Fruit fly (Drosophila melanogaster) whole organism, embryonic: ENCODE results near the gene fwd.

Experiments used
- CG13123 ChIP-seq: fragments of 200-800 bp; sonication (Bioruptor generic); optimal IDR thresholded peaks from 2 replicates; lab custom pipeline; 2016; ENCODE audit warnings: missing biosample characterization, missing genetic modification characterization
- CG14441 ChIP-seq: fragments of 200-800 bp; sonication (Bioruptor generic); IDR thresholded peaks from 2 replicates; pipeline ENCODE4 v1.3.6; 2022; ENCODE audit warnings: missing biosample characterization, missing genetic modification characterization
- CG16779 ChIP-seq: fragments of 200-800 bp; sonication (Bioruptor generic); IDR thresholded peaks from 2 replicates; pipeline ENCODE4 v1.3.6; 2022; ENCODE audit warnings: missing biosample characterization, missing genetic modification characterization
- CG2120 ChIP-seq: fragments of 200-800 bp; sonication (Bioruptor generic); optimal IDR thresholded peaks from 3 replicates; lab custom pipeline; 2016; ENCODE audit warnings: missing biosample characterization, missing genetic modification characterization
- CG32532 ChIP-seq: fragments of 200-800 bp; sonication (Bioruptor generic); IDR thresholded peaks from 2 replicates; pipeline ENCODE4 v1.3.6; 2022; ENCODE audit warnings: missing biosample characterization, missing genetic modification characterization
- CG33557 ChIP-seq: fragments of 200-800 bp; sonication (Bioruptor generic); optimal IDR thresholded peaks from 2 replicates; lab custom pipeline; 2019; ENCODE audit warnings: missing biosample characterization, mild to moderate bottlenecking, missing genetic modification characterization, moderate library complexity
- CG34376 ChIP-seq: fragments of 200-800 bp; sonication (Bioruptor generic); optimal IDR thresholded peaks from 2 replicates; lab custom pipeline; 2018; ENCODE audit warnings: missing biosample characterization, mild to moderate bottlenecking, missing genetic modification characterization
- CG7928 ChIP-seq: fragments of 200-800 bp; sonication (Bioruptor generic); optimal IDR thresholded peaks from 2 replicates; lab custom pipeline; 2017; ENCODE audit warnings: missing biosample characterization, mild to moderate bottlenecking, missing genetic modification characterization
- CG9817 ChIP-seq: fragments of 200-800 bp; sonication (Bioruptor generic); optimal IDR thresholded peaks from 2 replicates; lab custom pipeline; 2018; ENCODE audit warnings: missing biosample characterization, mild to moderate bottlenecking, missing genetic modification characterization, moderate library complexity
- CHES-1-like ChIP-seq: fragments of 200-800 bp; sonication (Bioruptor generic); optimal IDR thresholded peaks from 2 replicates; lab custom pipeline; 2016; ENCODE audit warnings: missing biosample characterization, missing genetic modification characterization
- Dbx ChIP-seq: fragments of 200-800 bp; sonication (Bioruptor generic); IDR thresholded peaks from 3 replicates; pipeline ENCODE4 v1.3.6; 2022; ENCODE audit warnings: missing biosample characterization, missing genetic modification characterization
- Deaf1 ChIP-seq: fragments of 200-800 bp; optimal IDR thresholded peaks from 3 replicates; lab custom pipeline; 2019; ENCODE audit warnings: missing biosample characterization, mild to moderate bottlenecking, missing genetic modification characterization, moderate library complexity
- Dip3 ChIP-seq: fragments of 200-800 bp; sonication (Bioruptor generic); optimal IDR thresholded peaks from 3 replicates; lab custom pipeline; 2016; ENCODE audit warnings: missing biosample characterization, missing genetic modification characterization
- Dp ChIP-seq: fragments of 200-800 bp; sonication (Bioruptor generic); optimal IDR thresholded peaks from 2 replicates; lab custom pipeline; 2018; ENCODE audit warnings: missing biosample characterization, mild to moderate bottlenecking, missing genetic modification characterization, moderate library complexity
- Elba2 ChIP-seq: fragments of 200-800 bp; sonication (Bioruptor generic); optimal IDR thresholded peaks from 3 replicates; lab custom pipeline; 2016; ENCODE audit warnings: missing biosample characterization, missing genetic modification characterization
- Fer3 ChIP-seq: fragments of 200-800 bp; sonication (Bioruptor generic); optimal IDR thresholded peaks from 2 replicates; lab custom pipeline; 2018; ENCODE audit warnings: missing biosample characterization, mild to moderate bottlenecking, missing genetic modification characterization, moderate library complexity
- Hr39 ChIP-seq: fragments of >200 bp; optimal IDR thresholded peaks from 2 replicates; lab custom pipeline; 2017
- Kr ChIP-seq: fragments of 200-800 bp; sonication (Bioruptor generic); optimal IDR thresholded peaks from 2 replicates; lab custom pipeline; 2017; ENCODE audit warnings: missing biosample characterization, mild to moderate bottlenecking, missing genetic modification characterization
- Lpt ChIP-seq: fragments of >200 bp; optimal IDR thresholded peaks from 2 replicates; lab custom pipeline; 2018; ENCODE audit warnings: missing biosample characterization, missing genetic modification characterization
- NFAT ChIP-seq: fragments of 200-800 bp; sonication (Bioruptor generic); IDR thresholded peaks from 2 replicates; pipeline ENCODE4 v1.3.6; 2022; ENCODE audit warnings: missing biosample characterization, missing genetic modification characterization
- Stat92E ChIP-seq, 3 experiments: fragments of >200 bp in 2 of 3; fragments of 200-800 bp in 1 of 3; sonication (Bioruptor generic) in 1 of 3; optimal IDR thresholded peaks; 2 replicates each; lab custom pipeline; 2017 to 2019; ENCODE audit warnings: missing biosample characterization in 3 of 3, missing genetic modification characterization in 3 of 3, mild to moderate bottlenecking in 1 of 3, moderate library complexity in 1 of 3
- az2 ChIP-seq: fragments of 200-800 bp; sonication (Bioruptor generic); optimal IDR thresholded peaks from 3 replicates; lab custom pipeline; 2016; ENCODE audit warnings: missing biosample characterization, missing genetic modification characterization
- dmrt99B ChIP-seq: fragments of 200-800 bp; sonication (Bioruptor generic); optimal IDR thresholded peaks from 2 replicates; lab custom pipeline; 2018; ENCODE audit warnings: missing biosample characterization, mild to moderate bottlenecking, missing genetic modification characterization, moderate library complexity
- exex ChIP-seq: fragments of 200-800 bp; sonication (Bioruptor generic); optimal IDR thresholded peaks from 4 replicates; lab custom pipeline; 2018; ENCODE audit warnings: missing biosample characterization, mild to moderate bottlenecking, missing genetic modification characterization, moderate library complexity
- grn ChIP-seq: fragments of 200-800 bp; sonication (Bioruptor generic); optimal IDR thresholded peaks from 3 replicates; lab custom pipeline; 2017; ENCODE audit warnings: missing biosample characterization, missing genetic modification characterization
- gro ChIP-seq: fragments of 200-800 bp; sonication (Bioruptor generic); optimal IDR thresholded peaks from 2 replicates; lab custom pipeline; 2016; ENCODE audit warnings: missing biosample characterization, missing genetic modification characterization
- gsb ChIP-seq: fragments of 200-800 bp; sonication (Bioruptor generic); IDR thresholded peaks from 2 replicates; pipeline ENCODE4 v1.3.6; 2022; ENCODE audit warnings: missing biosample characterization, missing genetic modification characterization
- hkb ChIP-seq, 2 experiments: fragments of 200-800 bp in 1 of 2; fragments of >200 bp in 1 of 2; sonication (Bioruptor generic) in 1 of 2; IDR thresholded peaks in 1 of 2; optimal IDR thresholded peaks in 1 of 2; 2 replicates each; pipeline versions ENCODE4 v1.3.6 to Lab custom; 2017 to 2022; ENCODE audit warnings: missing biosample characterization in 1 of 2, missing genetic modification characterization in 1 of 2
- ind ChIP-seq: fragments of 200-800 bp; sonication (Bioruptor generic); optimal IDR thresholded peaks from 3 replicates; lab custom pipeline; 2016; ENCODE audit warnings: missing biosample characterization, missing genetic modification characterization
- jumu ChIP-seq: fragments of 200-800 bp; sonication (Bioruptor generic); optimal IDR thresholded peaks from 3 replicates; lab custom pipeline; 2016; ENCODE audit warnings: missing biosample characterization, missing genetic modification characterization
- lab ChIP-seq: fragments of 200-800 bp; sonication (Bioruptor generic); optimal IDR thresholded peaks from 3 replicates; lab custom pipeline; 2017; ENCODE audit warnings: missing biosample characterization, missing genetic modification characterization, mild to moderate bottlenecking, moderate library complexity, missing genetic modification reagents
- maf-S ChIP-seq: fragments of 200-800 bp; sonication (Bioruptor generic); optimal IDR thresholded peaks from 2 replicates; lab custom pipeline; 2016; ENCODE audit warnings: missing biosample characterization, missing genetic modification characterization
- mirr ChIP-seq: fragments of 200-800 bp; sonication (Bioruptor generic); optimal IDR thresholded peaks from 3 replicates; lab custom pipeline; 2018; ENCODE audit warnings: missing biosample characterization, mild to moderate bottlenecking, missing genetic modification characterization
- psq ChIP-seq: fragments of 200-800 bp; sonication (Bioruptor generic); optimal IDR thresholded peaks from 2 replicates; lab custom pipeline; 2017; ENCODE audit warnings: missing biosample characterization, missing genetic modification characterization
- sd ChIP-seq: fragments of 200-800 bp; sonication (Bioruptor generic); optimal IDR thresholded peaks from 3 replicates; lab custom pipeline; 2018; ENCODE audit warnings: missing biosample characterization, mild to moderate bottlenecking, missing genetic modification characterization, moderate library complexity
- sob ChIP-seq: fragments of 200-800 bp; sonication (Bioruptor generic); IDR thresholded peaks from 2 replicates; pipeline ENCODE4 v1.3.6; 2022; ENCODE audit warnings: missing biosample characterization, missing genetic modification characterization
- sug ChIP-seq: fragments of 200-800 bp; optimal IDR thresholded peaks from 2 replicates; lab custom pipeline; 2019; ENCODE audit warnings: missing biosample characterization, mild to moderate bottlenecking, missing genetic modification characterization, moderate library complexity
- tll ChIP-seq, 2 experiments: fragments of 200-800 bp in 1 of 2; fragments of >200 bp in 1 of 2; sonication (Bioruptor generic) in 1 of 2; optimal IDR thresholded peaks; 2 replicates each; lab custom pipeline; 2017 to 2019; ENCODE audit warnings: missing biosample characterization in 2 of 2, missing genetic modification characterization in 2 of 2, mild to moderate bottlenecking in 1 of 2, moderate library complexity in 1 of 2

Gene fwd

dm6 chr3L:339072-339471, 19.4 kb upstream of the fwd start (continued):
- TF ChIP-seq dmrt99B (peak; percentile 9), psq (GFP tag; lab: Kevin White, UChicago) (no peak), Stat92E (GFP tag; optimal IDR thresholded peaks at IDR 0.05; lab: Kevin White, UChicago) (no peak), CG9817 (tag; lab: Kevin White, UChicago) (peak; percentile 5), CG14441 (0 out of 2 replicates have a peak, but pooled peaks have one; percentile 10), Hr39 (lab: Kevin White, UChicago) (no peak), sd (peak; percentile 81), sob (GFP tag; lab: Robert Waterston, UW) (0 out of 2 replicates have a peak, but pooled peaks have one; percentile 22), CG2120 (GFP tag; lab: Kevin White, UChicago) (peak; percentile 38), mirr (GFP tag; lab: Kevin White, UChicago) (peak; percentile 31), hkb (optimal IDR thresholded peaks at IDR 0.05; lab: Kevin White, UChicago) (no peak), hkb (GFP tag; IDR thresholded peaks at IDR 0.05; lab: Robert Waterston, UW) (peak; percentile 39; the same call in 1 of the 2 replicates), maf-S (GFP tag; lab: Kevin White, UChicago) (no peak)

dm6 chr3L:338116-338515, 18.4 kb upstream of the fwd start:
- TF ChIP-seq exex (tag; lab: Kevin White, UChicago) (peak; percentile 55), Lpt (GFP tag; lab: Kevin White, UChicago) (no peak), Deaf1 (tag; lab: Kevin White, UChicago) (peak; percentile 12), az2 (GFP tag; lab: Kevin White, UChicago) (no peak), grn (GFP tag; lab: Kevin White, UChicago) (peak; percentile 21), Dbx (GFP tag; lab: Robert Waterston, UW) (no peak), Elba2 (no peak), Dp (GFP tag; lab: Kevin White, UChicago) (no peak), NFAT (GFP tag; lab: Robert Waterston, UW) (no peak), mirr (GFP tag; lab: Kevin White, UChicago) (peak; percentile 68), CG34376 (GFP tag; lab: Kevin White, UChicago) (peak; percentile 17), ind (GFP tag; lab: Kevin White, UChicago) (no peak), CHES-1-like (GFP tag; lab: Kevin White, UChicago) (no peak)

dm6 chr3L:337148-337547, 17.5 kb upstream of the fwd start:
- TF ChIP-seq grn (GFP tag; lab: Kevin White, UChicago) (peak; percentile 17), CG13123 (GFP tag; lab: Kevin White, UChicago) (no peak), Dip3 (GFP tag; lab: Kevin White, UChicago) (no peak), CG7928 (no peak), tll (GFP tag; optimal IDR thresholded peaks at IDR 0.05; lab: Kevin White, UChicago) (no peak), exex (tag; lab: Kevin White, UChicago) (peak; percentile 72), lab (peak; percentile 48), CG33557 (GFP tag; lab: Kevin White, UChicago) (no peak), CG16779 (no peak), gsb (GFP tag; lab: Robert Waterston, UW) (no peak), CG32532 (no peak), Fer3 (tag; lab: Kevin White, UChicago) (no peak), jumu (GFP tag; lab: Kevin White, UChicago) (no peak), sug (tag; lab: Kevin White, UChicago) (peak; percentile 50), gro (GFP tag; lab: Kevin White, UChicago) (no peak), hkb (optimal IDR thresholded peaks at IDR 0.05; lab: Kevin White, UChicago) (no peak), hkb (GFP tag; IDR thresholded peaks at IDR 0.05; lab: Robert Waterston, UW) (no peak), Kr (GFP tag; lab: Kevin White, UChicago) (no peak)
